Worm (Caenorhabditis elegans) whole organism, mixed stage, embryonic: ENCODE measurements around the gene ceh-75.

Source experiments
- lin-32 ChIP-seq: fragments of 200-800 bp; sonication (Bioruptor generic); optimal IDR thresholded peaks from 2 replicates; lab custom pipeline; 2018; ENCODE audit warnings: mild to moderate bottlenecking, missing genetic modification characterization, missing compliant biosample characterization
- pha-4 ChIP-seq: fragments of 150-350 bp; optimal IDR thresholded peaks from 2 replicates; lab custom pipeline; 2018; ENCODE audit warnings: missing biosample characterization, missing genetic modification reagents, missing genetic modification characterization
- unc-62 ChIP-seq: fragments of 150-350 bp; optimal IDR thresholded peaks from 2 replicates; lab custom pipeline; 2014; ENCODE audit warnings: missing biosample characterization, missing genetic modification reagents, missing genetic modification characterization

ce11 chrV:9916665-9917064, 4.5 kb upstream of the ceh-75 start, which contains the start of gene C50H2.4:
- TF ChIP-seq unc-62 (no peak), pha-4 (tag; lab: Kevin White, UChicago) (no peak), lin-32 (no peak)
